Fruit fly (Drosophila melanogaster) whole organism, embryonic: ENCODE measurements around the gene snz.
A peak's percentile ranks its signal among the peaks of the same experiment; 100 is the strongest.

Experiments
- Antp ChIP-seq: fragments of 200-800 bp; sonication (Bioruptor generic); optimal IDR thresholded peaks from 3 replicates; lab custom pipeline; 2016; ENCODE audit warnings: missing biosample characterization, missing genetic modification characterization
- CG12236 ChIP-seq: fragments of 200-800 bp; sonication (Bioruptor generic); optimal IDR thresholded peaks from 2 replicates; lab custom pipeline; 2016; ENCODE audit warnings: missing biosample characterization, missing genetic modification characterization
- CG1233 ChIP-seq: fragments of 200-800 bp; sonication (Bioruptor generic); optimal IDR thresholded peaks from 4 replicates; lab custom pipeline; 2018; ENCODE audit warnings: missing biosample characterization, mild to moderate bottlenecking, missing genetic modification characterization
- CG13296 ChIP-seq: fragments of 200-800 bp; sonication (Bioruptor generic); optimal IDR thresholded peaks from 3 replicates; lab custom pipeline; 2018; ENCODE audit warnings: missing biosample characterization, mild to moderate bottlenecking, missing genetic modification characterization
- CG13775 ChIP-seq: fragments of 200-800 bp; sonication (Bioruptor generic); optimal IDR thresholded peaks from 3 replicates; lab custom pipeline; 2017; ENCODE audit warnings: missing biosample characterization, mild to moderate bottlenecking, missing genetic modification characterization
- CG14014 ChIP-seq: fragments of 200-800 bp; sonication (Bioruptor generic); IDR thresholded peaks from 2 replicates; pipeline ENCODE4 v1.3.6; 2022; ENCODE audit warnings: missing biosample characterization, missing genetic modification characterization
- CG14050 ChIP-seq: fragments of 200-800 bp; sonication (Bioruptor generic); IDR thresholded peaks from 3 replicates; pipeline ENCODE4 v1.3.6; 2022; ENCODE audit warnings: missing biosample characterization, missing genetic modification characterization
- CG14441 ChIP-seq: fragments of 200-800 bp; sonication (Bioruptor generic); IDR thresholded peaks from 2 replicates; pipeline ENCODE4 v1.3.6; 2022; ENCODE audit warnings: missing biosample characterization, missing genetic modification characterization
- CG16813 ChIP-seq: fragments of 200-800 bp; sonication (Bioruptor generic); IDR thresholded peaks from 3 replicates; pipeline ENCODE4 v1.3.6; 2022; ENCODE audit warnings: missing biosample characterization, missing genetic modification characterization; ENCODE audit not compliant: partially characterized antibody
- CG18011 ChIP-seq: fragments of 200-800 bp; sonication (Bioruptor generic); optimal IDR thresholded peaks from 2 replicates; lab custom pipeline; 2017; ENCODE audit warnings: missing biosample characterization, missing genetic modification characterization, mild to moderate bottlenecking, moderate library complexity, missing genotype
- CG30431 ChIP-seq: fragments of 200-800 bp; sonication (Bioruptor generic); optimal IDR thresholded peaks from 2 replicates; lab custom pipeline; 2017; ENCODE audit warnings: missing biosample characterization, missing genetic modification characterization
- CG31224 ChIP-seq: fragments of 200-800 bp; sonication (Bioruptor generic); IDR thresholded peaks from 2 replicates; pipeline ENCODE4 v1.3.6; 2022; ENCODE audit warnings: missing biosample characterization, missing genetic modification characterization
- CG34422 ChIP-seq: fragments of 200-800 bp; sonication (Bioruptor generic); IDR thresholded peaks from 3 replicates; pipeline ENCODE4 v1.3.6; 2022; ENCODE audit warnings: missing biosample characterization, missing genetic modification characterization
- CG4404 ChIP-seq: fragments of 200-800 bp; sonication (Bioruptor generic); IDR thresholded peaks from 2 replicates; pipeline ENCODE4 v1.3.6; 2022; ENCODE audit warnings: missing biosample characterization, missing genetic modification characterization
- CG5180 ChIP-seq: fragments of 200-800 bp; sonication (Bioruptor generic); optimal IDR thresholded peaks from 3 replicates; lab custom pipeline; 2017; ENCODE audit warnings: missing biosample characterization, missing genetic modification characterization, mild to moderate bottlenecking, moderate library complexity, missing genetic modification reagents
- CG5245 ChIP-seq: fragments of 200-800 bp; sonication (Bioruptor generic); optimal IDR thresholded peaks from 3 replicates; lab custom pipeline; 2016; ENCODE audit warnings: missing biosample characterization, missing genetic modification characterization
- CG7372 ChIP-seq: fragments of 200-800 bp; sonication (Bioruptor generic); IDR thresholded peaks from 2 replicates; pipeline ENCODE4 v1.3.6; 2022; ENCODE audit warnings: missing biosample characterization, missing genetic modification characterization
- CG8281 ChIP-seq: fragments of 200-800 bp; sonication (Bioruptor generic); optimal IDR thresholded peaks from 2 replicates; lab custom pipeline; 2018; ENCODE audit warnings: missing biosample characterization, mild to moderate bottlenecking, missing genetic modification characterization, moderate library complexity
- CG8388 ChIP-seq: fragments of 200-800 bp; sonication (Bioruptor generic); optimal IDR thresholded peaks from 2 replicates; lab custom pipeline; 2019; ENCODE audit warnings: missing biosample characterization, mild to moderate bottlenecking, missing genetic modification characterization, moderate library complexity
- CG8924 ChIP-seq: fragments of 200-800 bp; optimal IDR thresholded peaks from 3 replicates; lab custom pipeline; 2019; ENCODE audit warnings: missing biosample characterization, mild to moderate bottlenecking, missing genetic modification characterization, moderate library complexity
- CG9727 ChIP-seq: fragments of 200-800 bp; sonication (Bioruptor generic); optimal IDR thresholded peaks from 3 replicates; lab custom pipeline; 2017; ENCODE audit warnings: missing biosample characterization, mild to moderate bottlenecking, missing genetic modification characterization
- D19B ChIP-seq: fragments of 200-800 bp; sonication (Bioruptor generic); optimal IDR thresholded peaks from 2 replicates; lab custom pipeline; 2017; ENCODE audit warnings: missing biosample characterization, mild to moderate bottlenecking, missing genetic modification characterization
- Ets65A ChIP-seq: fragments of 200-800 bp; sonication (Bioruptor generic); peaks from one replicate; lab custom pipeline; 2016; ENCODE audit warnings: missing biosample characterization, missing genetic modification characterization
- Ets97D ChIP-seq: fragments of 200-800 bp; sonication (Bioruptor generic); optimal IDR thresholded peaks from 3 replicates; lab custom pipeline; 2016; ENCODE audit warnings: missing biosample characterization, missing genetic modification characterization
- MESR4 ChIP-seq: fragments of 200-800 bp; sonication (Bioruptor generic); optimal IDR thresholded peaks from 2 replicates; lab custom pipeline; 2018; ENCODE audit warnings: missing biosample characterization, mild to moderate bottlenecking, missing genetic modification characterization, moderate library complexity
- Optix ChIP-seq: fragments of 200-800 bp; sonication (Bioruptor generic); IDR thresholded peaks from 3 replicates; pipeline ENCODE4 v1.3.6; 2022; ENCODE audit warnings: missing biosample characterization, missing genetic modification characterization
- Spps ChIP-seq: fragments of 200-800 bp; sonication (Bioruptor generic); optimal IDR thresholded peaks from 2 replicates; lab custom pipeline; 2018; ENCODE audit warnings: missing biosample characterization, mild to moderate bottlenecking, missing genetic modification characterization
- ash1 ChIP-seq: fragments of 200-800 bp; sonication (Bioruptor generic); optimal IDR thresholded peaks from 2 replicates; lab custom pipeline; 2018; ENCODE audit warnings: missing biosample characterization, mild to moderate bottlenecking, missing genetic modification characterization
- bab2 ChIP-seq: fragments of 200-800 bp; sonication (Bioruptor generic); optimal IDR thresholded peaks from 2 replicates; lab custom pipeline; 2016; ENCODE audit warnings: missing biosample characterization, missing genetic modification characterization
- cwo ChIP-seq: fragments of 200-800 bp; sonication (Bioruptor generic); optimal IDR thresholded peaks from 3 replicates; lab custom pipeline; 2017; ENCODE audit warnings: missing biosample characterization, missing genetic modification characterization, mild to moderate bottlenecking, moderate library complexity, missing genetic modification reagents
- dati ChIP-seq: fragments of 200-800 bp; sonication (Bioruptor generic); IDR thresholded peaks from 2 replicates; pipeline ENCODE4 v1.3.6; 2022; ENCODE audit warnings: missing biosample characterization, missing genetic modification characterization
- en ChIP-seq: fragments of 200-800 bp; sonication (Bioruptor generic); optimal IDR thresholded peaks from 2 replicates; lab custom pipeline; 2016; ENCODE audit warnings: missing biosample characterization, missing genetic modification characterization
- fd3F ChIP-seq: fragments of 200-800 bp; sonication (Bioruptor generic); optimal IDR thresholded peaks from 2 replicates; lab custom pipeline; 2018; ENCODE audit warnings: missing biosample characterization, mild to moderate bottlenecking, missing genetic modification characterization, moderate library complexity
- insv ChIP-seq, 2 experiments: fragments of 200-800 bp; sonication (Bioruptor generic); optimal IDR thresholded peaks; 3 replicates each; lab custom pipeline; 2016 to 2018; ENCODE audit warnings: missing biosample characterization in 2 of 2, missing genetic modification characterization in 2 of 2
- jigr1 ChIP-seq: fragments of 200-800 bp; sonication (Bioruptor generic); IDR thresholded peaks from 3 replicates; pipeline ENCODE4 v1.3.6; 2022; ENCODE audit warnings: missing biosample characterization, missing genetic modification characterization
- klu ChIP-seq: fragments of 200-800 bp; sonication (Bioruptor generic); IDR thresholded peaks from 2 replicates; pipeline ENCODE4 v1.3.6; 2022; ENCODE audit warnings: missing biosample characterization, missing genetic modification characterization
- lbe ChIP-seq: fragments of 200-800 bp; sonication (Bioruptor generic); optimal IDR thresholded peaks from 2 replicates; lab custom pipeline; 2016; ENCODE audit warnings: missing biosample characterization, mild to moderate bottlenecking, missing genetic modification characterization
- lilli ChIP-seq: fragments of 200-800 bp; sonication (Bioruptor generic); optimal IDR thresholded peaks from 3 replicates; lab custom pipeline; 2016; ENCODE audit warnings: missing biosample characterization, missing genetic modification characterization
- mld ChIP-seq: fragments of 200-800 bp; sonication (Bioruptor generic); IDR thresholded peaks from 3 replicates; pipeline ENCODE4 v1.3.6; 2022; ENCODE audit warnings: missing biosample characterization, missing genetic modification characterization; ENCODE audit not compliant: partially characterized antibody
- nerfin-1 ChIP-seq: fragments of 200-800 bp; sonication (Bioruptor generic); optimal IDR thresholded peaks from 3 replicates; lab custom pipeline; 2019; ENCODE audit warnings: missing biosample characterization, mild to moderate bottlenecking, missing genetic modification characterization, moderate library complexity
- p53 ChIP-seq: fragments of 200-800 bp; sonication (Bioruptor generic); optimal IDR thresholded peaks from 2 replicates; lab custom pipeline; 2016; ENCODE audit warnings: missing biosample characterization, missing genetic modification characterization
- peb ChIP-seq: fragments of 200-800 bp; sonication (Bioruptor generic); IDR thresholded peaks from 2 replicates; pipeline ENCODE4 v1.3.6; 2022; ENCODE audit warnings: missing biosample characterization, missing genetic modification characterization
- pita ChIP-seq: fragments of 200-800 bp; sonication (Bioruptor generic); optimal IDR thresholded peaks from 2 replicates; lab custom pipeline; 2017; ENCODE audit warnings: missing biosample characterization, mild to moderate bottlenecking, missing genetic modification characterization
- shn ChIP-seq: fragments of 200-800 bp; sonication (Bioruptor generic); optimal IDR thresholded peaks from 3 replicates; lab custom pipeline; 2016; ENCODE audit warnings: missing biosample characterization, missing genetic modification characterization
- slp2 ChIP-seq: fragments of 200-800 bp; sonication (Bioruptor generic); optimal IDR thresholded peaks from 2 replicates; lab custom pipeline; 2016; ENCODE audit warnings: missing biosample characterization, missing genetic modification characterization
- sna ChIP-seq: fragments of 200-800 bp; sonication (Bioruptor generic); IDR thresholded peaks from 2 replicates; pipeline ENCODE4 v1.3.6; 2022; ENCODE audit warnings: missing biosample characterization, missing genetic modification characterization; ENCODE audit not compliant: partially characterized antibody
- wek ChIP-seq: fragments of 200-800 bp; sonication (Bioruptor generic); optimal IDR thresholded peaks from 3 replicates; lab custom pipeline; 2018; ENCODE audit warnings: missing biosample characterization, mild to moderate bottlenecking, missing genetic modification characterization, moderate library complexity
- wor ChIP-seq: fragments of 200-800 bp; sonication (Bioruptor generic); IDR thresholded peaks from 2 replicates; pipeline ENCODE4 v1.3.6; 2022; ENCODE audit warnings: missing biosample characterization, missing genetic modification characterization
- yki ChIP-seq: fragments of >200 bp; optimal IDR thresholded peaks from 3 replicates; lab custom pipeline; 2018
- zfh2 ChIP-seq: fragments of 200-800 bp; sonication (Bioruptor generic); optimal IDR thresholded peaks from 2 replicates; lab custom pipeline; 2016; ENCODE audit warnings: missing biosample characterization, missing genetic modification characterization

snz gene

DNA sequence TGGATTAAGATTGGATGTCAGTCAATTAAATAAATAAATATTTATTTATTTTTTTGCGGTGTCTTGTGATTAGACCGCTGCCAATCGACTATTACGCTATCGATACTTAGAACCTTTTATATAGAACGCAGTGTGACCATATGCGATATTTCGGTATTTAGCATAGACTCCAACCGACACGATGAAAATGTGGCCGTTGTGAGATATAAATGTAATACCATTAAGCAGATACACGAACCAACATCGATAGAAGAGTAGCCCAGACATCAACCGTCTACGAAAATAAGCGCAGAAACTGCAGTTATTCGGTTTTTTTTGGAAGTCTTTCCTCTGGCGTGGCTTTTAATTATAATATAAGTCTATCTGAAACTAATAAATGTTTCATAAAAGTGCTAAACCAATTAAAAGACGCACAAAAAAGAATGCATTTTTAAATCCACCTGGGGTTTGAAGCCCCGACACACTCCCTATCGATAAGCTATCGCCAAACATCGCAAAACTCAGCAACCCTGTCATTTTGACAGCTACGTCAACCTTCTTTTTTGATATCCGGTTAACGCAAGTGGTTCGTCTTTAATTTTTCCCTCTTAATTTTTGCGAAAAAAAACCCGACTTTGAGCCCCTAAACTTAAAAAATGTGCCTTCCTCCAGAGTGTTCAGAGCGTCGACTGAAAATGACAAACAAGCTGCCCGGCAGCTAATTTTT lies 21.5 kb downstream of the snz start, which contains the start of the genes Dhdds and RpS14a (continued):
- TF ChIP-seq fd3F (GFP tag; lab: Kevin White, UChicago) (peak; percentile 16), Ets65A (GFP tag; lab: Kevin White, UChicago) (peak; percentile 96), jigr1 (no peak), CG13296 (GFP tag; lab: Kevin White, UChicago) (peak; percentile 67), CG9727 (GFP tag; lab: Kevin White, UChicago) (peak; percentile 90), MESR4 (peak; percentile 86), pita (peak; percentile 86), p53 (GFP tag; lab: Kevin White, UChicago) (no peak), nerfin-1 (tag; lab: Kevin White, UChicago) (peak; percentile 44), Antp (GFP tag; lab: Kevin White, UChicago) (no peak), D19B (peak; percentile 47), CG13775 (GFP tag; lab: Kevin White, UChicago) (peak; percentile 89), slp2 (GFP tag; lab: Kevin White, UChicago) (peak; percentile 53), CG14050 (GFP tag; lab: Robert Waterston, UW) (no peak), lbe (no peak), en (GFP tag; lab: Kevin White, UChicago) (peak; percentile 15), CG4404 (no peak), Optix (GFP tag; lab: Robert Waterston, UW) (no peak; the same call in 2 of the 3 replicates), insv (GFP tag; optimal IDR thresholded peaks at IDR 0.05; lab: Kevin White, UChicago) (peak in 1 of 2 experiments; percentile 67), CG12236 (GFP tag; lab: Kevin White, UChicago) (peak; percentile 41), dati (GFP tag; lab: Robert Waterston, UW) (no peak), CG5180 (GFP tag; lab: Kevin White, UChicago) (no peak), Spps (tag; lab: Kevin White, UChicago) (peak; percentile 25), CG16813 (peak; percentile 83), wor (GFP tag; lab: Robert Waterston, UW) (no peak), CG1233 (GFP tag; lab: Kevin White, UChicago) (peak; percentile 59), mld (GFP tag; lab: Robert Waterston, UW) (no peak), lilli (no peak), CG14014 (GFP tag; lab: Robert Waterston, UW) (peak; percentile 10; the same call in 1 of the 2 replicates), CG5245 (GFP tag; lab: Kevin White, UChicago) (no peak), shn (GFP tag; lab: Kevin White, UChicago) (peak; percentile 4), cwo (peak; percentile 20), bab2 (no peak), yki (lab: Kevin White, UChicago) (peak; percentile 22), CG30431 (peak; percentile 20), Ets97D (GFP tag; lab: Kevin White, UChicago) (peak; percentile 99), zfh2 (GFP tag; lab: Kevin White, UChicago) (peak; percentile 61), peb (GFP tag; lab: Robert Waterston, UW) (no peak), CG8281 (no peak), CG7372 (no peak), sna (GFP tag; lab: Robert Waterston, UW) (peak; percentile 64; the same call in 1 of the 2 replicates), CG14441 (GFP tag; lab: Robert Waterston, UW) (0 out of 2 replicates have a peak, but pooled peaks have one; percentile 7), CG31224 (GFP tag; lab: Robert Waterston, UW) (peak; percentile 37; the same call in 1 of the 2 replicates), CG8388 (GFP tag; lab: Kevin White, UChicago) (peak; percentile 45), CG34422 (peak; percentile 23; the same call in 1 of the 3 replicates), CG8924 (tag; lab: Kevin White, UChicago) (peak; percentile 49), ash1 (GFP tag; lab: Kevin White, UChicago) (no peak), wek (GFP tag; lab: Kevin White, UChicago) (peak; percentile 17), CG18011 (GFP tag; lab: Kevin White, UChicago) (peak; percentile 42), klu (GFP tag; lab: Robert Waterston, UW) (no peak; the same call in 1 of the 2 replicates)
